Worm (Caenorhabditis elegans): ENCODE data around the gene srbc-5.

ce11 chrV:3295368-3295767, 35.2 kb downstream of the srbc-5 start:
- TF ChIP-seq cebp-1 (GFP tag; IDR thresholded peaks at IDR 0.05) = no peak
- no peak for TF ChIP-seq cebp-1 (tag; optimal IDR thresholded peaks at IDR 0.05)
- TF ChIP-seq mes-4 (tag; optimal IDR thresholded peaks at IDR 0.05) = no peak
- TF ChIP-seq unc-62 (GFP tag; optimal IDR thresholded peaks at IDR 0.05) = no peak
- no peak for TF ChIP-seq athp-1 (tag; optimal IDR thresholded peaks at IDR 0.05)
- no peak for TF ChIP-seq hlh-26 (GFP tag; conservative IDR thresholded peaks at IDR 0.05)
- no peak for TF ChIP-seq zfh-2 (GFP tag; conservative IDR thresholded peaks at IDR 0.05)
- TF ChIP-seq ztf-22 (GFP tag; optimal IDR thresholded peaks at IDR 0.05) = no peak
- TF ChIP-seq T07F8.4 (tag; optimal IDR thresholded peaks at IDR 0.05) = no peak
- TF ChIP-seq hmg-1.2 (GFP tag; IDR thresholded peaks at IDR 0.05) = no peak
